Worm (Caenorhabditis elegans) whole organism, early embryonic: ENCODE results near the gene C25H3.3.

Experiments used
- F13C5.2 ChIP-seq: sonication (generic microtip); optimal IDR thresholded peaks from 2 replicates; lab custom pipeline; 2017; ENCODE audit warnings: mild to moderate bottlenecking, missing genetic modification characterization, inconsistent platforms, missing compliant biosample characterization
- ama-1 ChIP-seq: fragments of 150-350 bp; optimal IDR thresholded peaks from 2 replicates; lab custom pipeline; 2014
- hmbx-1 ChIP-seq: sonication (generic microtip); optimal IDR thresholded peaks from 2 replicates; lab custom pipeline; 2016; ENCODE audit warnings: mild to moderate bottlenecking, missing genetic modification characterization, missing compliant biosample characterization
- sea-1 ChIP-seq: fragments of 200-800 bp; sonication (Bioruptor generic); conservative IDR thresholded peaks from 2 replicates; pipeline ENCODE4 v1.3.6; 2022; ENCODE audit warnings: missing genetic modification characterization, missing compliant biosample characterization

- TF ChIP-seq F13C5.2 (no peak), sea-1 (no peak), hmbx-1 (tag; lab: Kevin White, UChicago) (no peak), ama-1 (no peak)
Observed at ce11 chrII:5707532-5707931, 13.5 kb downstream of the C25H3.3 start, which contains the start of gene osta-2.
